Fruit fly (Drosophila melanogaster) whole organism, prepupa: Measurements from ENCODE around the gene spict.

Experiments
- CG1621 ChIP-seq: fragments of 200-800 bp; sonication (Bioruptor generic); optimal IDR thresholded peaks from 3 replicates; lab custom pipeline; 2018; ENCODE audit warnings: missing biosample characterization, mild to moderate bottlenecking, missing genetic modification characterization
- CG34406 ChIP-seq: fragments of 200-800 bp; sonication (Bioruptor generic); optimal IDR thresholded peaks from 3 replicates; lab custom pipeline; 2016; ENCODE audit warnings: missing biosample characterization, missing genetic modification characterization
- Gug ChIP-seq: fragments of 200-800 bp; sonication (Bioruptor generic); IDR thresholded peaks from 2 replicates; pipeline ENCODE4 v1.3.6; 2022; ENCODE audit warnings: missing biosample characterization, missing genetic modification characterization
- eg ChIP-seq: fragments of 200-800 bp; sonication (Bioruptor generic); IDR thresholded peaks from 3 replicates; pipeline ENCODE4 v1.3.6; 2022; ENCODE audit warnings: missing biosample characterization, missing genetic modification characterization
- fd59A ChIP-seq: fragments of 200-800 bp; sonication (Bioruptor generic); optimal IDR thresholded peaks from 2 replicates; lab custom pipeline; 2017; ENCODE audit warnings: missing biosample characterization, mild to moderate bottlenecking, missing genetic modification characterization, missing genetic modification reagents
- spab ChIP-seq: fragments of 200-800 bp; sonication (Bioruptor generic); optimal IDR thresholded peaks from 2 replicates; lab custom pipeline; 2017; ENCODE audit warnings: missing biosample characterization, mild to moderate bottlenecking, missing genetic modification characterization, missing genetic modification reagents
- topi ChIP-seq: fragments of 200-800 bp; sonication (Bioruptor generic); optimal IDR thresholded peaks from 3 replicates; lab custom pipeline; 2016; ENCODE audit warnings: missing biosample characterization, missing genetic modification characterization

DNA sequence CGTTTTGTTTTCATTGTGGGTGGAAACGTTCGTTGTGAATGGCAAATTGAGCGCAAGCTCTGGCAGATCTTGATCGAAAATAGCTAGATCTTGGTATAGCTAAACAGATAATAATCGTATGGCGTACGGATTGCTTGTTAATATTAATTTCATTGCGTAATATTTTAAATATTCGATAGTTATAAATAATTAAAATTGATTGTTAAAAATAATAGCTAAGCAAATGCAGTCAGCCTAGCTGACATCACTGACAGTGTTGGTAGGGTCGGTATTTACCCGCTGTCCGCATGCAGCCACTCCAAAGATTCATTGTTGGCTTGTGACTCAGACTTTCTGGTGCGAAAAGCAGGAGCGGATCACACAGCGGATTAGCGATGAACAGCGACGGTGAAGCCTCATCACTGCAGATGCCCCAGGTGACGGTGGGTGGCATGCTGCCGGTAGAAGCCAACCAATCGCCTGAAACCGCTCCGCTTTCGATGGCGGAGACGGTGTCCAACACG is at the start of gene spict, which contains the start of gene CG5776:
- TF ChIP-seq CG1621 (peak; percentile 48), topi (GFP tag; lab: Kevin White, UChicago) (peak; percentile 61), eg (GFP tag; lab: Robert Waterston, UW) (no peak; the same call in none of the 3 replicates), Gug (GFP tag; lab: Robert Waterston, UW) (peak; percentile 58; the same call in 1 of the 2 replicates), CG34406 (peak; percentile 58), fd59A (GFP tag; lab: Kevin White, UChicago) (peak; percentile 43), spab (GFP tag; lab: Kevin White, UChicago) (no peak)
